Worm (Caenorhabditis elegans): ENCODE results near the gene qdpr-1.
"Not testable (repeated sequence)": the region's sequence is repeated elsewhere in the genome, so short reads cannot be mapped to it uniquely, and the experiment has no call there.

The qdpr-1 gene

DNA sequence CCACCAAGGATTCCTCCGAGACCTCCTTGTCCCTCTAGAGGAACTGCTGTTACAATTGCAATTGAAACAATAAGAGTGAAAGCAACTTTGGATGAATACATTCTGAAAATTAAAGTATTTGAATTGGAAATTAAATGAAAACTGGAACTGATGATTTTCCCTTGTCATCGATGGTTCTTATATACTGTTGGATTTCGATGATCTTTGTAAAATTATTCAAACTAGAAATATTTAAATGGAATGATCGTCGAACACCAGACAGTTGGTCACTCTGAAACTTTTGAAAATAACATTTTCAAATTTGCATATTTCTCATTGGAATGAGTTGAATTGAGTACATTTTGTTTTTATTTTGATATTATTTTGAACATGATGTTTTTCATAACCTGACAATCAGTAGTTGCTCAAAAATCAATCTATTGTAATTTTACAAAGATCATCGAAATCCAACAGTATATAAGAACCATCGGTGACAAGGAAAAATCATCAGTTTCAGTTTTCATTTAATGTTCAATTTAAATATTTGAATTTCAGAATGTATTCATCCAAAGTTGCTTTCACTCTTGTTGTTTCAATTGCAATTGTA, 8.1 kb downstream of the qdpr-1 start, which contains the start of the genes srlf-9 and srlf-10:
Gene srlf-9 (minus strand): TSS at position 101 of the 586 bp plus-strand sequence.
Gene srlf-10 (plus strand): TSS at position 536 of the 586 bp plus-strand sequence.
- TF ChIP-seq sea-1 (GFP tag; conservative IDR thresholded peaks at IDR 0.05); tra-4 (tag; optimal IDR thresholded peaks at IDR 0.05); tbx-11 (GFP tag; IDR thresholded peaks at IDR 0.05): not testable (repeated sequence)

DNA sequence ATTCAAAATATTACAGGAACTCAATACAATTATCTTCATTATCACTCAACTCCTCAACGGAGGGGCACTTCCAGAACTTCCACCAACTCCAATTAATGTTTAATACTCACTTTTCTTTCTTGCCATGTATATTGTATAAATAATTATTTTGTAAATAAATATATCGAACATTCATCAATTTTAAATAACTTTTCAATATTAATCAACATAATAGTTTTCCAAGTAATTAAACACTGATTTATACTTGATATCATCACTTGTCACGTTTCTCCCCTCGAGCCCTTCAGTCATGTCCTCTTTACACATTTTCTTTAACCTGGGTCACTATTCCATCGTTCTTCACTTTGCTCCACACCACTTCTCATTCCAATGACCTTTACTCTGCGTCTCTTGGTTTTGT, 9.2 kb downstream of the qdpr-1 start, which contains the start of gene mig-18:
Gene mig-18 (plus strand): TSS at position 301 of the 400 bp plus-strand sequence.
- no peak for TF ChIP-seq scrt-1 (GFP tag; IDR thresholded peaks at IDR 0.05)
- no peak for TF ChIP-seq hmbx-1 (tag; optimal IDR thresholded peaks at IDR 0.05)
- TF ChIP-seq tbx-11 (GFP tag; IDR thresholded peaks at IDR 0.05): no peak
- no peak for TF ChIP-seq hnd-1 (tag; optimal IDR thresholded peaks at IDR 0.05)
- TF ChIP-seq ceh-13 (GFP tag; optimal IDR thresholded peaks at IDR 0.05): no peak
- no peak for TF ChIP-seq B0310.2 (tag; optimal IDR thresholded peaks at IDR 0.05)
- no peak for TF ChIP-seq flt-1 (GFP tag; IDR thresholded peaks at IDR 0.05)

DNA sequence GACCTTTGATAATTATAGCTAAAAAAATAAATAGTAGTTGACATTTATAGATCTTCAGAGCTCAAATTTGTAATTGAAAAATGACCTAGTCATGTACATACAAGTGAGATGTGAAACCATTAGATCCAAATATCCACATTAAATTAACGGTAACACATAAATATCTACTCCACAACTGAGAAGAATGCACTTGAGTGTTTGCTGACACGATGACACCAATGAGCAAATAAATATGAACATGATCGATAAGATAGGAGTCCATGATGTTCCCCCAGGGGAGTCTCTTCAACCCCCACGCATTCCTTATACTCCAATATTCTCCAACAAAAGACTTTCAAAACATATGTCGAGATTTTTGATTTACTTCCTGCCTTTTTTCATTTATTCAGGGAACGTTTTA, 10.7 kb downstream of the qdpr-1 start, which contains the start of gene ttr-52:
Gene ttr-52 (plus strand): TSS at position 301 of the 400 bp plus-strand sequence.
- TF ChIP-seq hmbx-1 (tag; optimal IDR thresholded peaks at IDR 0.05): no peak

DNA sequence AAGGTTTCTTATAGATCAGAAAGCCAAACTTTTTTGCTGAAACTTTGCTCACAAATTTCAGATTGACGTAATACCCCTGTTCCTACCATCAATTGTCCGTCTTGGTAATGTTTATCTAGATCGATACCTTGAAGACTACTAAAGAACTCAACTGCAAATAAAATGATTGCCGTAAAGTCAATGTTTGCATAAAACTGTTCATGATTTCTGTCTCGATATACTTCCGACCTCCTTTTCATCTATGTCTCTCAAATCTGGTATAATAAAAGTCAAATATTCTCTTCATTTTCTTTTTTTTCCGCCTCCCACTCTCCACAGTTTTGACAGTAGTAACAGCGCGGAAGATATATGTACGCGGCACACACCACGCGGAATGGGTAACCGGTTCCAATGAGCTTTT, 11.8 kb downstream of the qdpr-1 start, which contains the start of gene nas-1:
Gene nas-1 (plus strand): TSS at position 301 of the 400 bp plus-strand sequence.
- TF ChIP-seq ets-7 (tag; optimal IDR thresholded peaks at IDR 0.05): no peak
- TF ChIP-seq hnd-1 (tag; optimal IDR thresholded peaks at IDR 0.05): no peak
- TF ChIP-seq scrt-1 (GFP tag; IDR thresholded peaks at IDR 0.05): no peak
- TF ChIP-seq tbx-11 (GFP tag; IDR thresholded peaks at IDR 0.05): no peak
- TF ChIP-seq tbx-37 (GFP tag; conservative IDR thresholded peaks at IDR 0.05): no peak
- no peak for TF ChIP-seq flt-1 (GFP tag; IDR thresholded peaks at IDR 0.05)
- no peak for TF ChIP-seq pes-1 (GFP tag; IDR thresholded peaks at IDR 0.05)
- TF ChIP-seq aly-1 (tag; optimal IDR thresholded peaks at IDR 0.05): no peak
- TF ChIP-seq ceh-36 (tag; optimal IDR thresholded peaks at IDR 0.05): no peak
- no peak for TF ChIP-seq ama-1 (optimal IDR thresholded peaks at IDR 0.05)

DNA sequence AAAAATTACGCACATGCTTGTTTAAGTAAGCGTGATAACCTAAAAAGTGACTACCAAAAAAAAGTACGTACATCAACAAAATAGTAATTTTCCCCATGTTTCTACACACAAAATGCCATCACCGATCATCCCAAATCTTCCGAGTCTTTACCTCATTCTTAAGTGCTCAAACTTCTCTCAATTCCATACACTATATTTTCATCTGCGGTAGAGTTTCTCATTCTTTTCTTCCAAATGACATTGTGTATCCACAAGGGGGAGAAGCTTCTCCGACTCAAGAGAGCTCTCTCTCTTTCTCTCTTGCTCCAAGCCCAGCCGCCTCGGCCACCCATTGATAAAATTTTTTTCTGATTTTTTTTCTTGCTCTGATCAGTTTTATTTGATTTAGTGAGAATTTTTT, 15.8 kb downstream of the qdpr-1 start, which contains the start of gene myo-6:
Gene myo-6 (plus strand): TSS at position 301 of the 400 bp plus-strand sequence.
- TF ChIP-seq tbx-11 (GFP tag; IDR thresholded peaks at IDR 0.05) (no peak), scrt-1 (GFP tag; IDR thresholded peaks at IDR 0.05) (no peak), ets-7 (tag; optimal IDR thresholded peaks at IDR 0.05) (no peak), F13C5.2 (tag; optimal IDR thresholded peaks at IDR 0.05) (no peak), pes-1 (GFP tag; IDR thresholded peaks at IDR 0.05) (no peak), tra-4 (tag; optimal IDR thresholded peaks at IDR 0.05) (no peak), hmg-4 (GFP tag; optimal IDR thresholded peaks at IDR 0.05) (no peak), aly-1 (tag; optimal IDR thresholded peaks at IDR 0.05) (no peak), ama-1 (optimal IDR thresholded peaks at IDR 0.05) (no peak), hmbx-1 (tag; optimal IDR thresholded peaks at IDR 0.05) (no peak), hnd-1 (tag; optimal IDR thresholded peaks at IDR 0.05) (no peak), B0310.2 (tag; optimal IDR thresholded peaks at IDR 0.05) (no peak)

DNA sequence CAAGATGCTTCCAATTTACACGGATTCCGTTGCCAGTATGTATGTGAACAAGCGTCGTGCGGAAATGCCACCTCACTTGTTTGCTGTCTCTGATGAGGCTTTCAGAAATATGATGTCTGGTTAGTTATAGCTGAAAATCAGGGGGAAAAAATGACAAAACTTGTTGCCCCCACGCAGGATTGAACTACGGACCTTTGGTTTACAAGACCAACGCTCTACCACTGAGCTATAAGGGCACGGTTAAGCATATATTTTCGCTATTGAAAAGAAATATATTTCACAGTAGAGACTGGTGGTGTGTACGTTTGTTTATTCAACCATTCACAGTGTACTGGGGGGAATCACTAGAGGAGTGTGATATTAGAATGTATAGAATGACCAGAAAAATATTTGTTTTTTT, 17.5 kb downstream of the qdpr-1 start:
- TF ChIP-seq aly-1 (tag; optimal IDR thresholded peaks at IDR 0.05): no peak
- no peak for TF ChIP-seq ets-7 (tag; optimal IDR thresholded peaks at IDR 0.05)
- TF ChIP-seq flt-1 (GFP tag; IDR thresholded peaks at IDR 0.05): no peak
- TF ChIP-seq ceh-36 (tag; optimal IDR thresholded peaks at IDR 0.05): no peak
- TF ChIP-seq hmg-4 (GFP tag; optimal IDR thresholded peaks at IDR 0.05): no peak
- no peak for TF ChIP-seq B0310.2 (tag; optimal IDR thresholded peaks at IDR 0.05)
- no peak for TF ChIP-seq hmbx-1 (tag; optimal IDR thresholded peaks at IDR 0.05)
- TF ChIP-seq tbx-37 (GFP tag; conservative IDR thresholded peaks at IDR 0.05): no peak
- TF ChIP-seq F13C5.2 (tag; optimal IDR thresholded peaks at IDR 0.05): no peak
- no peak for TF ChIP-seq tbx-11 (GFP tag; IDR thresholded peaks at IDR 0.05)
- no peak for TF ChIP-seq pes-1 (GFP tag; IDR thresholded peaks at IDR 0.05)
- no peak for TF ChIP-seq ceh-13 (GFP tag; optimal IDR thresholded peaks at IDR 0.05)
- no peak for TF ChIP-seq scrt-1 (GFP tag; IDR thresholded peaks at IDR 0.05)
- no peak for TF ChIP-seq hnd-1 (tag; optimal IDR thresholded peaks at IDR 0.05)
- no peak for TF ChIP-seq tra-4 (tag; optimal IDR thresholded peaks at IDR 0.05)
- TF ChIP-seq ama-1 (optimal IDR thresholded peaks at IDR 0.05): no peak
- TF ChIP-seq sea-1 (GFP tag; conservative IDR thresholded peaks at IDR 0.05): no peak

DNA sequence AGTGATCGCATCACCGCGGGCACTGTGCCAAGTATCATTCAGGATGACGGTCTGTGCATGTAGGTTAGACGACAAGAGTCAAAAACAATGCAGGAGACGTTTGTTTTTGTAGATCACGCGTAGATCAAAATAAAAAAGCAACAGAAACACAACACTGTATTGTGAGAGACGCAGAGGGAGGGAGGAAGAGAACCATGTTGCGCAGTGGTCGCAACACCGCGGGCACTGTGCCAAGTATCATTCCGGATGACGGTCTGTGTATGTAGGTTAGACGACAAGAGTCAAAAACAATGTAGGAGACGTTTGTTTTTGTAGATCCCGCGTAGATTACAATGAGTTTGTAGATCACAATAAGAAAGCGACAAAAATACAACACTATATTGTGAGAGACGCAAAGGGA, 25.3 kb downstream of the qdpr-1 start:
- TF ChIP-seq hmbx-1 (tag; optimal IDR thresholded peaks at IDR 0.05) (no peak), ets-7 (tag; optimal IDR thresholded peaks at IDR 0.05) (no peak), B0310.2 (tag; optimal IDR thresholded peaks at IDR 0.05) (no peak), sea-1 (GFP tag; conservative IDR thresholded peaks at IDR 0.05) (no peak), scrt-1 (GFP tag; IDR thresholded peaks at IDR 0.05) (no peak), tbx-37 (GFP tag; conservative IDR thresholded peaks at IDR 0.05) (no peak), F13C5.2 (tag; optimal IDR thresholded peaks at IDR 0.05) (no peak), hmg-4 (GFP tag; optimal IDR thresholded peaks at IDR 0.05) (no peak), pes-1 (GFP tag; IDR thresholded peaks at IDR 0.05) (no peak), tra-4 (tag; optimal IDR thresholded peaks at IDR 0.05) (no peak), hnd-1 (tag; optimal IDR thresholded peaks at IDR 0.05) (no peak), tbx-11 (GFP tag; IDR thresholded peaks at IDR 0.05) (no peak)

DNA sequence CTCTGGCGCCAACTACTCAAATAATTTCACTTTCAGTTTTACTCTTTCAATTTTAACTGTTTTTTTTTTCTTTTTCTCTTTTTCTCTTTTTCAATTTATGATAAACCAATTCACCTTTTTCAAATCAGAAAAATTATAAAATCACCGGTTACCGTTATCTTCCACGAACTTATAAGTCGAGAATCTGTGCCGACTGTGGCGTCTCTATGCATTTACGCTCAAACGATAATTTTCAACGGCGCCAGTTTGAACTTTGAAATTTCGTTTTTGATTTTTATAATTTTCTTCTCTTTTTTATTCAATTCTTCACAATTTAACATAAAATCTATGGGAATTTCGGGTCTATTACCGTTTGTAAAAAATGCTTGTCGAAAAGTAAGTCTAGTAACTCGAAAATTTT, 29.7 kb downstream of the qdpr-1 start, which contains the start of gene exo-1:
Gene exo-1 (plus strand): TSS at position 101 of the 400 bp plus-strand sequence.
- TF ChIP-seq aly-1 (tag; optimal IDR thresholded peaks at IDR 0.05) (no peak), tbx-37 (GFP tag; conservative IDR thresholded peaks at IDR 0.05) (no peak), ceh-36 (tag; optimal IDR thresholded peaks at IDR 0.05) (no peak), pes-1 (GFP tag; IDR thresholded peaks at IDR 0.05) (no peak), hmg-4 (GFP tag; optimal IDR thresholded peaks at IDR 0.05) (no peak), ceh-13 (GFP tag; optimal IDR thresholded peaks at IDR 0.05) (no peak), ets-7 (tag; optimal IDR thresholded peaks at IDR 0.05) (no peak), F13C5.2 (tag; optimal IDR thresholded peaks at IDR 0.05) (no peak), tbx-11 (GFP tag; IDR thresholded peaks at IDR 0.05) (no peak)
